Worm (Caenorhabditis elegans): ENCODE results near the gene pnp-1.
A peak's percentile ranks its signal among the peaks of the same experiment; 100 is the strongest.

The pnp-1 gene

DNA sequence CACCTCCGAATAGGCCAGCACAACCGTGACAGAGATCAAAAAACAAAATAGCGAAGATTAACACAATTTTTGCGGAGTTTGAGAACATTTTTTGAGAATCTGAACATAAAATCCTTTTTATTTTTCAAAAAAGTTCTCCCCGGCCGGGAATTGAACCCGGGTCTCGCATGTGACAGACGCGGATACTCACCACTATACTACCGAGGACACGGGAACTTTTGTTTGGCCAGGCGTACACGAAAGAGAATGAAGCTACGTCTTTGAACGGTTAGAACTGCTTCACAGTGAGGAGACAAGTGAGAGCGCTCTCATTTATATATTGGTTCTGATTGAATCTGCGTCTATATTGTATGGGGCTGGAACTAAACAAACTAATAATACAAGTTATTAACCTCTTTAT is 24.4 kb upstream of the pnp-1 start, which contains the start of gene grl-26:
Gene grl-26, minus strand, starts transcription at position 318 of the 400 bp plus-strand sequence.
- TF ChIP-seq lin-35 (GFP tag; optimal IDR thresholded peaks at IDR 0.05) (no peak), zim-3 (tag; optimal IDR thresholded peaks at IDR 0.05) (peak; percentile 89), rec-8 (tag; optimal IDR thresholded peaks at IDR 0.05) (peak; percentile 67 to 75), dpl-1 (GFP tag; optimal IDR thresholded peaks at IDR 0.05) (no peak), madf-10 (tag; optimal IDR thresholded peaks at IDR 0.05) (peak; percentile 71), dox-1 (GFP tag; IDR thresholded peaks at IDR 0.05) (peak; percentile 82), sptf-2 (GFP tag; optimal IDR thresholded peaks at IDR 0.05) (no peak), ztf-18 (tag; optimal IDR thresholded peaks at IDR 0.05) (peak; percentile 68), ztf-3 (GFP tag; optimal IDR thresholded peaks at IDR 0.05) (no peak), hmg-1.2 (GFP tag; IDR thresholded peaks at IDR 0.05) (peak; percentile 71), lag-1 (GFP tag; IDR thresholded peaks at IDR 0.05) (no peak), zfh-2 (GFP tag; conservative IDR thresholded peaks at IDR 0.05) (no peak), gei-17 (GFP tag; optimal IDR thresholded peaks at IDR 0.05) (no peak), athp-1 (tag; optimal IDR thresholded peaks at IDR 0.05) (peak; percentile 54), F23B12.7 (tag; optimal IDR thresholded peaks at IDR 0.05; ENCODE audit: insufficient read depth) (peak; percentile 89), ztf-28 (GFP tag; IDR thresholded peaks at IDR 0.05) (no peak), attf-6 (GFP tag; IDR thresholded peaks at IDR 0.05) (no peak), pbrm-1 (GFP tag; IDR thresholded peaks at IDR 0.05) (peak; percentile 75), let-526 (GFP tag; IDR thresholded peaks at IDR 0.05) (peak; percentile 73; the same call in 1 of the 2 replicates), egrh-3 (GFP tag; IDR thresholded peaks at IDR 0.05) (peak; percentile 48), ceh-40 (GFP tag; IDR thresholded peaks at IDR 0.05) (peak; percentile 86), ZK185.1 (tag; optimal IDR thresholded peaks at IDR 0.05; ENCODE audit: poor library complexity, severe bottlenecking) (peak; percentile 79), hrde-1 (tag; optimal IDR thresholded peaks at IDR 0.05; ENCODE audit: borderline replicate concordance) (no peak), hsf-1 (GFP tag; IDR thresholded peaks at IDR 0.05) (no peak), egl-18 (GFP tag; IDR thresholded peaks at IDR 0.05) (0 out of 2 replicates have a peak, but pooled peaks have one; percentile 65), ceh-58 (GFP tag; IDR thresholded peaks at IDR 0.05) (no peak), snpc-3.4 (tag; optimal IDR thresholded peaks at IDR 0.05) (peak; percentile 63), snpc-4 (GFP tag; optimal IDR thresholded peaks at IDR 0.05) (peak; percentile 76), snpc-4 (tag; optimal IDR thresholded peaks at IDR 0.05) (peak in 2 of 4 experiments; percentile 48 to 65), rpc-1 (optimal IDR thresholded peaks at IDR 0.05) (peak; percentile 93), rpc-1 (tag; optimal IDR thresholded peaks at IDR 0.05) (peak; percentile 96), nhr-179 (tag; optimal IDR thresholded peaks at IDR 0.05) (no peak), somi-1 (GFP tag; optimal IDR thresholded peaks at IDR 0.05) (peak; percentile 58), snpc-1.1 (tag; optimal IDR thresholded peaks at IDR 0.05; ENCODE audit: insufficient read depth) (peak; percentile 42), dpff-1 (tag; optimal IDR thresholded peaks at IDR 0.05) (no peak), bed-1 (GFP tag; IDR thresholded peaks at IDR 0.05) (no peak), xnd-1 (tag; optimal IDR thresholded peaks at IDR 0.05) (no peak), ztf-25 (GFP tag; IDR thresholded peaks at IDR 0.05) (peak; percentile 79; the same call in 1 of the 2 replicates), madf-6 (GFP tag; IDR thresholded peaks at IDR 0.05) (peak; percentile 33; the same call in 1 of the 2 replicates), D2030.7 (GFP tag; IDR thresholded peaks at IDR 0.05) (peak; percentile 78), F55B11.4 (tag; optimal IDR thresholded peaks at IDR 0.05; ENCODE audit: borderline replicate concordance, insufficient read depth) (no peak), lin-26 (GFP tag; IDR thresholded peaks at IDR 0.05) (peak; percentile 90), unc-62 (GFP tag; optimal IDR thresholded peaks at IDR 0.05) (no peak), ceh-100 (GFP tag; IDR thresholded peaks at IDR 0.05) (peak; percentile 41; the same call in 1 of the 2 replicates), K11D2.4 (GFP tag; IDR thresholded peaks at IDR 0.05) (no peak), sdz-38 (tag; optimal IDR thresholded peaks at IDR 0.05) (no peak), tlf-1 (GFP tag; optimal IDR thresholded peaks at IDR 0.05) (peak; percentile 32), Y53F4B.3 (GFP tag; IDR thresholded peaks at IDR 0.05) (0 out of 2 replicates have a peak, but pooled peaks have one; percentile 12)

Data from whole organism, young adult.